Fruit fly (Drosophila melanogaster): Measurements from ENCODE around the gene CG7071.

DNA sequence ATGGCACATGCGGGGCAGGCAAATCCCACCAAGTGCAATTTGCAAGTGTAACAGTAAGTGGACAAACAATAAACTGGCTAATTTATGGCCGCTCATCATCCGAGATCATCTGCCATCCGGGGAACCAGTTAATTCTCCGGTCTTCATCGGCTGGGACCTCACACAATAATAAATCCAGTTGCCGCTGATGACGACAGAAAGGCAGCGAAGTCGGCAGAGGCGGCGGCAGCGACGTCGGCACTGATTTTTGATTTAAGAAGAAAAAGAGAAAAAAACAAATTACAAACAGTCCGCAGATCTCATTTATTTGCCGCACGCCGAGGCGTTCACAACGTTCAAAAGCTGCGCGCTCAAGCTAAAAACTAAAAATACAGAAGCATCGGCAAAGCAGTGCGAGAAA, 39.9 kb downstream of the CG7071 start, which contains the start of gene CG13856:
- TF ChIP-seq CG4318 (GFP tag; optimal IDR thresholded peaks at IDR 0.05) (no peak), OdsH (GFP tag; optimal IDR thresholded peaks at IDR 0.05) (no peak), CG34406 (GFP tag; optimal IDR thresholded peaks at IDR 0.05) (no peak), CG6854 (GFP tag; optimal IDR thresholded peaks at IDR 0.05) (no peak), Sox15 (GFP tag; optimal IDR thresholded peaks at IDR 0.05) (no peak), Sox102F (GFP tag; optimal IDR thresholded peaks at IDR 0.05) (no peak)

Data from whole organism, prepupa.